Worm (Caenorhabditis elegans): ENCODE results near the gene Y81G3A.2.

ce11 chrII:13091123-13091522 is 10.4 kb downstream of the Y81G3A.2 start, which contains the start of gene Y81G3A.4:
- TF ChIP-seq nhr-237 (tag; optimal IDR thresholded peaks at IDR 0.05) (no peak), peb-1 (tag; optimal IDR thresholded peaks at IDR 0.05) (no peak), crh-2 (tag; optimal IDR thresholded peaks at IDR 0.05) (no peak), sma-9 (GFP tag; optimal IDR thresholded peaks at IDR 0.05) (no peak), sma-9 (tag; optimal IDR thresholded peaks at IDR 0.05) (no peak), aly-2 (tag; optimal IDR thresholded peaks at IDR 0.05) (no peak), snpc-4 (tag; optimal IDR thresholded peaks at IDR 0.05) (no peak), lin-39 (tag; optimal IDR thresholded peaks at IDR 0.05) (no peak), ama-1 (optimal IDR thresholded peaks at IDR 0.05) (no peak), unc-62 (GFP tag; optimal IDR thresholded peaks at IDR 0.05) (no peak), nhr-6 (tag; optimal IDR thresholded peaks at IDR 0.05) (no peak), ceh-82 (tag; optimal IDR thresholded peaks at IDR 0.05) (no peak), R02D3.7 (tag; optimal IDR thresholded peaks at IDR 0.05) (no peak), blmp-1 (tag; optimal IDR thresholded peaks at IDR 0.05; ENCODE audit: insufficient read depth) (no peak), nhr-11 (tag; optimal IDR thresholded peaks at IDR 0.05) (no peak)

Measured in whole organism, L2 larva.